Fruit fly (Drosophila melanogaster) whole organism, pupa: ENCODE data around the gene AstC-R2.

Source experiments
- CG10348 ChIP-seq: fragments of 200-800 bp; sonication (Bioruptor generic); IDR thresholded peaks from 2 replicates; pipeline ENCODE4 v1.3.6; 2022; ENCODE audit warnings: missing biosample characterization, missing genetic modification characterization
- CG15710 ChIP-seq: fragments of 200-800 bp; sonication (Bioruptor generic); optimal IDR thresholded peaks from 2 replicates; lab custom pipeline; 2018; ENCODE audit warnings: missing biosample characterization, mild to moderate bottlenecking, missing genetic modification characterization, moderate library complexity
- CG32121 ChIP-seq: fragments of 200-800 bp; sonication (Bioruptor generic); IDR thresholded peaks from 2 replicates; pipeline ENCODE4 v1.3.6; 2022; ENCODE audit warnings: missing biosample characterization, missing genetic modification characterization
- CG8301 ChIP-seq: fragments of 200-800 bp; sonication (Bioruptor generic); optimal IDR thresholded peaks from 2 replicates; lab custom pipeline; 2018; ENCODE audit warnings: missing biosample characterization, mild to moderate bottlenecking, missing genetic modification characterization
- D1 ChIP-seq: fragments of 200-800 bp; sonication (Bioruptor generic); optimal IDR thresholded peaks from 2 replicates; lab custom pipeline; 2018; ENCODE audit warnings: missing biosample characterization, mild to moderate bottlenecking, missing genetic modification characterization, moderate library complexity
- EcR ChIP-seq: fragments of 200-800 bp; sonication (Bioruptor generic); optimal IDR thresholded peaks from 3 replicates; lab custom pipeline; 2019; ENCODE audit warnings: missing biosample characterization, missing genetic modification characterization, mild to moderate bottlenecking, moderate library complexity, missing genetic modification reagents
- Ets98B ChIP-seq: fragments of 200-800 bp; sonication (Bioruptor generic); IDR thresholded peaks from 2 replicates; pipeline ENCODE4 v1.3.6; 2022; ENCODE audit warnings: missing biosample characterization, missing genetic modification characterization
- Snoo ChIP-seq: fragments of 200-800 bp; sonication (Bioruptor generic); optimal IDR thresholded peaks from 3 replicates; lab custom pipeline; 2017; ENCODE audit warnings: missing biosample characterization, mild to moderate bottlenecking, missing genetic modification characterization, inconsistent platforms
- gl ChIP-seq: fragments of 200-800 bp; sonication (Bioruptor generic); optimal IDR thresholded peaks from 2 replicates; lab custom pipeline; 2018; ENCODE audit warnings: missing biosample characterization, mild to moderate bottlenecking, missing genetic modification characterization
- rn ChIP-seq: fragments of 200-800 bp; sonication (Bioruptor generic); IDR thresholded peaks from 2 replicates; pipeline ENCODE4 v1.3.6; 2022; ENCODE audit warnings: missing biosample characterization, missing genetic modification characterization

DNA sequence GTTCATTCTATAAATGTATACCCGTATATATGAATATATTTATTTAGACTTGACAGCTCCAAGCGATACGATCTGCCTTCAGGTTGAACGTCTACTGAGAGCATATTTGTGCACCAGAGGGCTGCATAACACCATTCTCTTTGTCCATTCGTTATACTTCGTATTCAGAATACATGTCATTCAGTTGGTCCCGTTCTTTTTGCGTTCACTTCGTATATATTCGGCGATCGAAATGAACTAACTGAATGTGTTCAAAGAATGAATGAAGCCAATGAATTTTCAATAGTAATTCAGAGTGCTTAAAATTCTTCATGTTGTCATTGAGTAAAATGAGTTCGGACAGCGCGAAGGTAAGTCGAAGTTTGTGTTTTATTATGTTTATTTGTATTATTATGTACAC, 39.3 kb downstream of the AstC-R2 start, which contains the start of gene CG4306:
- TF ChIP-seq CG15710 (tag; lab: Kevin White, UChicago) (no peak), EcR (no peak), Snoo (tag; lab: Kevin White, UChicago) (no peak), Ets98B (no peak), rn (GFP tag; lab: Robert Waterston, UW) (no peak), CG10348 (GFP tag; lab: Robert Waterston, UW) (no peak), CG8301 (tag; lab: Kevin White, UChicago) (no peak), CG32121 (GFP tag; lab: Robert Waterston, UW) (no peak), D1 (tag; lab: Kevin White, UChicago) (no peak), gl (tag; lab: Kevin White, UChicago) (no peak)
